Worm (Caenorhabditis elegans): Measurements from ENCODE around the gene ZK616.65.

DNA sequence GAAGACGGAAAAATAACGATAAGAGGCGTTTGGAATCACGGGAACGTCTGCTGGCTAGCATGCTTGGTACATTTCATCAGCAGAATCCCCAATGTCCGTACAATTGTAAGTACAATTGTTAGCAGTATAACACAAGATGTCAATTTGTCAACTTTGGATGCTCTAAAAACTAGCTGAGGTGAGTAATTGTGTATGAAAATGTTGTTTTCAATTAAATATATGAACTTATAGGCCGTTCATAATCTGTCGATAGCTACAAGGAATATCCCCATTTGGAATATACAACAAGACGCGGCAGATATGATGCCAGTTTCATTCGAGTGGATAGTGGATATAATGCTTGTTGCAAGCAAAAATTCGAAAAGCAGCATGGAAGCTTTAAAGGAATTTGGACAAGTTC, 26.0 kb downstream of the ZK616.65 start, which contains the start of gene F41H10.12:
- TF ChIP-seq gmeb-2 (tag; optimal IDR thresholded peaks at IDR 0.05) (no peak), K02D7.2 (tag; optimal IDR thresholded peaks at IDR 0.05) (no peak), nhr-11 (tag; optimal IDR thresholded peaks at IDR 0.05) (no peak), unc-86 (tag; optimal IDR thresholded peaks at IDR 0.05) (no peak), hlh-13 (GFP tag; optimal IDR thresholded peaks at IDR 0.05) (no peak), ama-1 (optimal IDR thresholded peaks at IDR 0.05) (no peak), pqm-1 (tag; optimal IDR thresholded peaks at IDR 0.05) (no peak), nhr-232 (tag; optimal IDR thresholded peaks at IDR 0.05) (no peak), unc-55 (GFP tag; optimal IDR thresholded peaks at IDR 0.05) (no peak)
